Fruit fly (Drosophila melanogaster) whole organism, embryonic: ENCODE data around the gene Parg.
A peak's percentile ranks its signal among the peaks of the same experiment; 100 is the strongest.

ENCODE experiments used
- Abd-B ChIP-seq: fragments of 200-800 bp; sonication (Bioruptor generic); optimal IDR thresholded peaks from 2 replicates; lab custom pipeline; 2018; ENCODE audit warnings: missing biosample characterization, mild to moderate bottlenecking, missing genetic modification characterization, moderate library complexity
- B-H1 ChIP-seq: fragments of 200-800 bp; sonication (Bioruptor generic); IDR thresholded peaks from 3 replicates; pipeline ENCODE4 v1.3.6; 2022; ENCODE audit warnings: missing biosample characterization, missing genetic modification characterization
- Bgb ChIP-seq: fragments of 200-800 bp; sonication (Bioruptor generic); IDR thresholded peaks from 2 replicates; pipeline ENCODE4 v1.3.6; 2022; ENCODE audit warnings: missing biosample characterization, missing genetic modification characterization; ENCODE audit not compliant: partially characterized antibody
- CG10147 ChIP-seq: fragments of 200-800 bp; sonication (Bioruptor generic); optimal IDR thresholded peaks from 2 replicates; lab custom pipeline; 2019; ENCODE audit warnings: missing biosample characterization, mild to moderate bottlenecking, missing genetic modification characterization, moderate library complexity
- CG10654 ChIP-seq: fragments of 200-800 bp; sonication (Bioruptor generic); optimal IDR thresholded peaks from 2 replicates; lab custom pipeline; 2016; ENCODE audit warnings: missing biosample characterization, missing genetic modification characterization
- CG11247 ChIP-seq: fragments of 200-800 bp; sonication (Bioruptor generic); IDR thresholded peaks from 2 replicates; pipeline ENCODE4 v1.3.6; 2022; ENCODE audit warnings: missing biosample characterization, missing genetic modification characterization
- CG16779 ChIP-seq: fragments of 200-800 bp; sonication (Bioruptor generic); IDR thresholded peaks from 2 replicates; pipeline ENCODE4 v1.3.6; 2022; ENCODE audit warnings: missing biosample characterization, missing genetic modification characterization
- CG16863 ChIP-seq: fragments of 200-800 bp; sonication (Bioruptor generic); optimal IDR thresholded peaks from 3 replicates; lab custom pipeline; 2016; ENCODE audit warnings: missing biosample characterization, missing genetic modification characterization
- CG18262 ChIP-seq: fragments of 200-800 bp; optimal IDR thresholded peaks from 3 replicates; lab custom pipeline; 2019; ENCODE audit warnings: missing biosample characterization, mild to moderate bottlenecking, missing genetic modification characterization, moderate library complexity
- CG18619 ChIP-seq: fragments of 200-800 bp; sonication (Bioruptor generic); optimal IDR thresholded peaks from 3 replicates; lab custom pipeline; 2017; ENCODE audit warnings: missing biosample characterization, mild to moderate bottlenecking, missing genetic modification characterization
- CG18764 ChIP-seq: fragments of 200-800 bp; sonication (Bioruptor generic); optimal IDR thresholded peaks from 3 replicates; lab custom pipeline; 2016; ENCODE audit warnings: missing biosample characterization, missing genetic modification characterization
- CG2678 ChIP-seq: fragments of 200-800 bp; sonication (Bioruptor generic); optimal IDR thresholded peaks from 3 replicates; lab custom pipeline; 2019; ENCODE audit warnings: missing biosample characterization, mild to moderate bottlenecking, missing genetic modification characterization, moderate library complexity
- CG31441 ChIP-seq: fragments of 200-800 bp; sonication (Bioruptor generic); IDR thresholded peaks from 2 replicates; pipeline ENCODE4 v1.3.6; 2022; ENCODE audit warnings: missing biosample characterization, missing genetic modification characterization
- CG4707 ChIP-seq: fragments of 200-800 bp; sonication (Bioruptor generic); optimal IDR thresholded peaks from 2 replicates; lab custom pipeline; 2018; ENCODE audit warnings: missing biosample characterization, mild to moderate bottlenecking, missing genetic modification characterization, moderate library complexity
- CG6854 ChIP-seq: fragments of 200-800 bp; sonication (Bioruptor generic); optimal IDR thresholded peaks from 3 replicates; lab custom pipeline; 2017; ENCODE audit warnings: missing biosample characterization, mild to moderate bottlenecking, missing genetic modification characterization
- CG7372 ChIP-seq: fragments of 200-800 bp; sonication (Bioruptor generic); IDR thresholded peaks from 2 replicates; pipeline ENCODE4 v1.3.6; 2022; ENCODE audit warnings: missing biosample characterization, missing genetic modification characterization
- CG8290 ChIP-seq, 3 experiments: fragments of 200-800 bp; sonication (Bioruptor generic); optimal IDR thresholded peaks; 2 replicates each; lab custom pipeline; 2016 to 2019; ENCODE audit warnings: missing biosample characterization in 3 of 3, missing genetic modification characterization in 3 of 3, mild to moderate bottlenecking in 2 of 3, moderate library complexity in 1 of 3
- CG8924 ChIP-seq: fragments of 200-800 bp; optimal IDR thresholded peaks from 3 replicates; lab custom pipeline; 2019; ENCODE audit warnings: missing biosample characterization, mild to moderate bottlenecking, missing genetic modification characterization, moderate library complexity
- CHES-1-like ChIP-seq: fragments of 200-800 bp; sonication (Bioruptor generic); optimal IDR thresholded peaks from 2 replicates; lab custom pipeline; 2016; ENCODE audit warnings: missing biosample characterization, missing genetic modification characterization
- CTCF ChIP-seq: fragments of 200-800 bp; sonication (Bioruptor generic); optimal IDR thresholded peaks from 2 replicates; lab custom pipeline; 2017; ENCODE audit warnings: missing biosample characterization, mild to moderate bottlenecking, missing genetic modification characterization, moderate library complexity
- CkIIα-i1 ChIP-seq: fragments of 200-800 bp; sonication (Bioruptor generic); IDR thresholded peaks from 2 replicates; pipeline ENCODE4 v1.3.6; 2022; ENCODE audit warnings: missing biosample characterization, missing genetic modification characterization
- HmgZ ChIP-seq: fragments of 200-800 bp; sonication (Bioruptor generic); optimal IDR thresholded peaks from 2 replicates; lab custom pipeline; 2018; ENCODE audit warnings: missing biosample characterization, mild to moderate bottlenecking, missing genetic modification characterization
- NC2β ChIP-seq: fragments of 200-800 bp; sonication (Bioruptor generic); optimal IDR thresholded peaks from 2 replicates; lab custom pipeline; 2016; ENCODE audit warnings: missing biosample characterization, missing genetic modification characterization
- Poxn ChIP-seq: fragments of 200-800 bp; sonication (Bioruptor generic); IDR thresholded peaks from 2 replicates; pipeline ENCODE4 v1.3.6; 2022; ENCODE audit warnings: missing biosample characterization, missing genetic modification characterization
- Sox102F ChIP-seq: fragments of 200-800 bp; sonication (Bioruptor generic); optimal IDR thresholded peaks from 2 replicates; lab custom pipeline; 2018; ENCODE audit warnings: missing biosample characterization, mild to moderate bottlenecking, missing genetic modification characterization, moderate library complexity
- Sry-β ChIP-seq: fragments of 200-800 bp; sonication (Bioruptor generic); optimal IDR thresholded peaks from 2 replicates; lab custom pipeline; 2018; ENCODE audit warnings: missing biosample characterization, mild to moderate bottlenecking, missing genetic modification characterization, moderate library complexity
- Sry-δ ChIP-seq: fragments of 200-800 bp; sonication (Bioruptor generic); optimal IDR thresholded peaks from 2 replicates; lab custom pipeline; 2016; ENCODE audit warnings: missing biosample characterization, missing genetic modification characterization
- ash1 ChIP-seq: fragments of 200-800 bp; sonication (Bioruptor generic); optimal IDR thresholded peaks from 2 replicates; lab custom pipeline; 2018; ENCODE audit warnings: missing biosample characterization, mild to moderate bottlenecking, missing genetic modification characterization
- caup ChIP-seq: fragments of 200-800 bp; sonication (Bioruptor generic); optimal IDR thresholded peaks from 3 replicates; lab custom pipeline; 2017; ENCODE audit warnings: missing biosample characterization, mild to moderate bottlenecking, missing genetic modification characterization, moderate library complexity; ENCODE audit not compliant: severe bottlenecking
- chm ChIP-seq: fragments of 200-800 bp; sonication (Bioruptor generic); IDR thresholded peaks from 2 replicates; pipeline ENCODE4 v1.3.6; 2022; ENCODE audit warnings: missing biosample characterization, missing genetic modification characterization
- croc ChIP-seq: fragments of 200-800 bp; sonication (Bioruptor generic); conservative IDR thresholded peaks from 3 replicates; pipeline ENCODE4 v1.3.6; 2022; ENCODE audit warnings: missing biosample characterization, missing genetic modification characterization
- crp ChIP-seq, 2 experiments: fragments of 200-800 bp; sonication (Bioruptor generic); optimal IDR thresholded peaks; 2 replicates in 1 of 2; 3 replicates in 1 of 2; lab custom pipeline; 2017; ENCODE audit warnings: missing biosample characterization in 2 of 2, missing genetic modification characterization in 2 of 2, mild to moderate bottlenecking in 1 of 2, moderate library complexity in 1 of 2
- disco-r ChIP-seq: fragments of 200-800 bp; sonication (Bioruptor generic); optimal IDR thresholded peaks from 2 replicates; lab custom pipeline; 2016; ENCODE audit warnings: missing biosample characterization, missing genetic modification characterization
- dm ChIP-seq: fragments of 200-800 bp; sonication (Bioruptor generic); optimal IDR thresholded peaks from 3 replicates; lab custom pipeline; 2016; ENCODE audit warnings: missing biosample characterization, missing genetic modification characterization
- dysf ChIP-seq: fragments of 200-800 bp; sonication (Bioruptor generic); IDR thresholded peaks from 3 replicates; pipeline ENCODE4 v1.3.6; 2022; ENCODE audit warnings: missing biosample characterization, missing genetic modification characterization
- emc ChIP-seq: fragments of 200-800 bp; sonication (Bioruptor generic); optimal IDR thresholded peaks from 2 replicates; lab custom pipeline; 2016; ENCODE audit warnings: missing biosample characterization, missing genetic modification characterization
- en ChIP-seq: fragments of 200-800 bp; sonication (Bioruptor generic); optimal IDR thresholded peaks from 2 replicates; lab custom pipeline; 2016; ENCODE audit warnings: missing biosample characterization, missing genetic modification characterization
- hbn ChIP-seq: fragments of 200-800 bp; sonication (Bioruptor generic); IDR thresholded peaks from 2 replicates; pipeline ENCODE4 v1.3.6; 2022; ENCODE audit warnings: missing biosample characterization, missing genetic modification characterization; ENCODE audit not compliant: partially characterized antibody
- hkb ChIP-seq, 2 experiments: fragments of 200-800 bp in 1 of 2; fragments of >200 bp in 1 of 2; sonication (Bioruptor generic) in 1 of 2; IDR thresholded peaks in 1 of 2; optimal IDR thresholded peaks in 1 of 2; 2 replicates each; pipeline versions ENCODE4 v1.3.6 to Lab custom; 2017 to 2022; ENCODE audit warnings: missing biosample characterization in 1 of 2, missing genetic modification characterization in 1 of 2
- mam ChIP-seq: fragments of 200-800 bp; sonication (Bioruptor generic); optimal IDR thresholded peaks from 3 replicates; lab custom pipeline; 2016; ENCODE audit warnings: missing biosample characterization, missing genetic modification characterization
- p53 ChIP-seq: fragments of 200-800 bp; sonication (Bioruptor generic); optimal IDR thresholded peaks from 2 replicates; lab custom pipeline; 2016; ENCODE audit warnings: missing biosample characterization, missing genetic modification characterization
- pb ChIP-seq: fragments of 200-800 bp; sonication (Bioruptor generic); optimal IDR thresholded peaks from 3 replicates; lab custom pipeline; 2016; ENCODE audit warnings: missing biosample characterization, missing genetic modification characterization
- peb ChIP-seq: fragments of 200-800 bp; sonication (Bioruptor generic); IDR thresholded peaks from 2 replicates; pipeline ENCODE4 v1.3.6; 2022; ENCODE audit warnings: missing biosample characterization, missing genetic modification characterization
- ranshi ChIP-seq: fragments of 200-800 bp; sonication (Bioruptor generic); IDR thresholded peaks from 2 replicates; pipeline ENCODE4 v1.3.6; 2022; ENCODE audit warnings: missing biosample characterization, missing genetic modification characterization
- seq ChIP-seq: fragments of 200-800 bp; sonication (Bioruptor generic); IDR thresholded peaks from 2 replicates; pipeline ENCODE4 v1.3.6; 2022; ENCODE audit warnings: missing biosample characterization, missing genetic modification characterization
- tll ChIP-seq, 2 experiments: fragments of 200-800 bp in 1 of 2; fragments of >200 bp in 1 of 2; sonication (Bioruptor generic) in 1 of 2; optimal IDR thresholded peaks; 2 replicates each; lab custom pipeline; 2017 to 2019; ENCODE audit warnings: missing biosample characterization in 2 of 2, missing genetic modification characterization in 2 of 2, mild to moderate bottlenecking in 1 of 2, moderate library complexity in 1 of 2
- vvl ChIP-seq: fragments of 200-800 bp; sonication (Bioruptor generic); IDR thresholded peaks from 2 replicates; pipeline ENCODE4 v1.3.6; 2022; ENCODE audit warnings: missing biosample characterization, missing genetic modification characterization
- wdn ChIP-seq: fragments of 200-800 bp; sonication (Bioruptor generic); IDR thresholded peaks from 2 replicates; pipeline ENCODE4 v1.3.6; 2022; ENCODE audit warnings: missing biosample characterization, missing genetic modification characterization
- zfh2 ChIP-seq: fragments of 200-800 bp; sonication (Bioruptor generic); optimal IDR thresholded peaks from 2 replicates; lab custom pipeline; 2016; ENCODE audit warnings: missing biosample characterization, missing genetic modification characterization

Gene Parg

dm6 chrX:3693989-3694769 is 22.9 kb upstream of the Parg start (continued):
- TF ChIP-seq HmgZ (tag; lab: Kevin White, UChicago) (peak; percentile 11), en (GFP tag; lab: Kevin White, UChicago) (no peak), Sry-β (GFP tag; lab: Kevin White, UChicago) (peak; percentile 29), tll (GFP tag; optimal IDR thresholded peaks at IDR 0.05; lab: Kevin White, UChicago) (no peak), hbn (no peak), wdn (GFP tag; lab: Robert Waterston, UW) (no peak), NC2β (peak; percentile 37), CG16863 (GFP tag; lab: Kevin White, UChicago) (peak; percentile 54), CG8924 (tag; lab: Kevin White, UChicago) (peak; percentile 75), Poxn (GFP tag; lab: Robert Waterston, UW) (no peak), ash1 (GFP tag; lab: Kevin White, UChicago) (no peak), seq (GFP tag; lab: Robert Waterston, UW) (0 out of 2 replicates have a peak, but pooled peaks have one; percentile 34), hkb (optimal IDR thresholded peaks at IDR 0.05; lab: Kevin White, UChicago) (no peak), hkb (GFP tag; IDR thresholded peaks at IDR 0.05; lab: Robert Waterston, UW) (no peak), CG10654 (GFP tag; lab: Kevin White, UChicago) (peak; percentile 3), CG18619 (peak; percentile 39), CG18764 (GFP tag; lab: Kevin White, UChicago) (peak; percentile 3), caup (GFP tag; lab: Kevin White, UChicago) (no peak), ranshi (GFP tag; lab: Robert Waterston, UW) (no peak), CHES-1-like (no peak), CG11247 (GFP tag; lab: Robert Waterston, UW) (no peak), B-H1 (GFP tag; lab: Robert Waterston, UW) (no peak), mam (peak; percentile 33), Abd-B (GFP tag; lab: Kevin White, UChicago) (peak; percentile 39), disco-r (GFP tag; lab: Kevin White, UChicago) (no peak), pb (GFP tag; lab: Kevin White, UChicago) (no peak), dysf (GFP tag; lab: Robert Waterston, UW) (0 out of 3 replicates have a peak, but pooled peaks have one; percentile 7), peb (GFP tag; lab: Robert Waterston, UW) (no peak), p53 (GFP tag; lab: Kevin White, UChicago) (no peak), dm (GFP tag; lab: Kevin White, UChicago) (peak; percentile 25), CG10147 (no peak), Sox102F (GFP tag; lab: Kevin White, UChicago) (peak; percentile 67), CG16779 (no peak), CkIIα-i1 (GFP tag; lab: Robert Waterston, UW) (no peak), Sry-δ (GFP tag; lab: Kevin White, UChicago) (peak; percentile 12), Bgb (no peak), CG31441 (peak; percentile 73), CG8290 (GFP tag; optimal IDR thresholded peaks at IDR 0.05; lab: Kevin White, UChicago) (peak; percentile 23), CG8290 (tag; optimal IDR thresholded peaks at IDR 0.05; lab: Kevin White, UChicago) (peak in 1 of 2 experiments; percentile 13), CG4707 (GFP tag; lab: Kevin White, UChicago) (peak; percentile 4), CG6854 (no peak), crp (GFP tag; optimal IDR thresholded peaks at IDR 0.05; lab: Kevin White, UChicago) (peak in 1 of 2 experiments; percentile 44), zfh2 (GFP tag; lab: Kevin White, UChicago) (no peak), CG18262 (tag; lab: Kevin White, UChicago) (peak; percentile 85), chm (no peak), CG7372 (no peak), croc (GFP tag; lab: Robert Waterston, UW) (no peak; the same call in 1 of the 3 replicates), CTCF (GFP tag; lab: Kevin White, UChicago) (no peak), vvl (no peak), emc (GFP tag; lab: Kevin White, UChicago) (no peak), CG2678 (tag; lab: Kevin White, UChicago) (peak; percentile 77)
